Worm (Caenorhabditis elegans) whole organism, young adult: ENCODE results near the gene F58D12.3.

ENCODE experiments used
- B0336.3 ChIP-seq: fragments of 200-800 bp; sonication (Bioruptor generic); IDR thresholded peaks from 2 replicates; pipeline ENCODE4 v1.3.6; 2022; ENCODE audit warnings: missing genetic modification characterization, missing compliant biosample characterization
- ama-1 ChIP-seq, 3 experiments: fragments of 150-350 bp in 1 of 3; sonication (generic microtip) in 2 of 3; optimal IDR thresholded peaks; 2 replicates each; lab custom pipeline; 2014 to 2018; ENCODE audit warnings: missing biosample characterization in 2 of 3, missing genetic modification characterization in 2 of 3, missing genetic modification reagents in 2 of 3
- ccch-3 ChIP-seq: fragments of 200-800 bp; sonication (Bioruptor generic); optimal IDR thresholded peaks from 2 replicates; lab custom pipeline; 2018; ENCODE audit warnings: mild to moderate bottlenecking, missing genetic modification characterization, missing compliant biosample characterization
- ekl-4 ChIP-seq: fragments of 200-800 bp; sonication (Bioruptor generic); IDR thresholded peaks from 2 replicates; pipeline ENCODE4 v1.3.6; 2022; ENCODE audit warnings: missing genetic modification reagents, missing genetic modification characterization, missing compliant biosample characterization
- ets-4 ChIP-seq: fragments of 200-800 bp; sonication (Bioruptor generic); optimal IDR thresholded peaks from 2 replicates; lab custom pipeline; 2018; ENCODE audit warnings: mild to moderate bottlenecking, missing genetic modification characterization, missing compliant biosample characterization
- let-526 ChIP-seq: fragments of 200-800 bp; sonication (Bioruptor generic); IDR thresholded peaks from 2 replicates; pipeline ENCODE4 v1.3.6; 2022; ENCODE audit warnings: missing genetic modification reagents, missing genetic modification characterization, missing compliant biosample characterization
- nfya-2 ChIP-seq: fragments of 200-800 bp; sonication (Bioruptor generic); IDR thresholded peaks from 2 replicates; pipeline ENCODE4 v1.3.6; 2022; ENCODE audit warnings: missing genetic modification reagents, missing genetic modification characterization, missing compliant biosample characterization

- TF ChIP-seq ekl-4 (GFP tag; lab: Robert Waterston, UW) (peak; percentile 76), ets-4 (GFP tag; lab: Kevin White, UChicago) (no peak), ama-1 (optimal IDR thresholded peaks at IDR 0.05; lab: Kevin White, UChicago) (no peak), ama-1 (GFP tag; optimal IDR thresholded peaks at IDR 0.05; lab: Kevin White, UChicago) (no peak), B0336.3 (peak; percentile 45; the same call in 1 of the 2 replicates), ccch-3 (GFP tag; lab: Kevin White, UChicago) (no peak), let-526 (no peak), nfya-2 (no peak)
Measured at ce11 chrV:14012002-14012554, 45.6 kb upstream of the F58D12.3 start, which contains the start of the genes ddx-17 and aip-1.
